Fruit fly (Drosophila melanogaster) whole organism, embryonic: Measurements from ENCODE around the gene Tgt.

Experiments used
- Adf1 ChIP-seq: fragments of 200-800 bp; sonication (Bioruptor generic); IDR thresholded peaks from 2 replicates; pipeline ENCODE4 v1.3.6; 2022; ENCODE audit warnings: missing biosample characterization, missing genetic modification characterization
- B-H1 ChIP-seq: fragments of 200-800 bp; sonication (Bioruptor generic); IDR thresholded peaks from 3 replicates; pipeline ENCODE4 v1.3.6; 2022; ENCODE audit warnings: missing biosample characterization, missing genetic modification characterization
- CG11093 ChIP-seq: fragments of 200-800 bp; sonication (Bioruptor generic); IDR thresholded peaks from 3 replicates; pipeline ENCODE4 v1.3.6; 2022; ENCODE audit warnings: missing biosample characterization, missing genetic modification characterization
- CG11560 ChIP-seq: fragments of 200-800 bp; sonication (Bioruptor generic); IDR thresholded peaks from 3 replicates; pipeline ENCODE4 v1.3.6; 2022; ENCODE audit warnings: missing biosample characterization, missing genetic modification characterization
- CG14441 ChIP-seq: fragments of 200-800 bp; sonication (Bioruptor generic); IDR thresholded peaks from 2 replicates; pipeline ENCODE4 v1.3.6; 2022; ENCODE audit warnings: missing biosample characterization, missing genetic modification characterization
- CG15011 ChIP-seq: fragments of 200-800 bp; sonication (Bioruptor generic); optimal IDR thresholded peaks from 3 replicates; lab custom pipeline; 2018; ENCODE audit warnings: missing biosample characterization, mild to moderate bottlenecking, missing genetic modification characterization
- CG15269 ChIP-seq: fragments of 200-800 bp; sonication (Bioruptor generic); optimal IDR thresholded peaks from 2 replicates; lab custom pipeline; 2018; ENCODE audit warnings: missing biosample characterization, mild to moderate bottlenecking, missing genetic modification characterization, moderate library complexity
- CG15601 ChIP-seq: fragments of 200-800 bp; sonication (Bioruptor generic); optimal IDR thresholded peaks from 3 replicates; lab custom pipeline; 2019; ENCODE audit warnings: missing biosample characterization, mild to moderate bottlenecking, missing genetic modification characterization, moderate library complexity
- CG16779 ChIP-seq: fragments of 200-800 bp; sonication (Bioruptor generic); IDR thresholded peaks from 2 replicates; pipeline ENCODE4 v1.3.6; 2022; ENCODE audit warnings: missing biosample characterization, missing genetic modification characterization
- CG16863 ChIP-seq: fragments of 200-800 bp; sonication (Bioruptor generic); optimal IDR thresholded peaks from 3 replicates; lab custom pipeline; 2016; ENCODE audit warnings: missing biosample characterization, missing genetic modification characterization
- CG17385 ChIP-seq: fragments of 200-800 bp; sonication (Bioruptor generic); optimal IDR thresholded peaks from 3 replicates; lab custom pipeline; 2018; ENCODE audit warnings: missing biosample characterization, mild to moderate bottlenecking, missing genetic modification characterization
- CG18599 ChIP-seq: fragments of 200-800 bp; sonication (Bioruptor generic); optimal IDR thresholded peaks from 3 replicates; lab custom pipeline; 2017; ENCODE audit warnings: missing biosample characterization, missing genetic modification characterization, mild to moderate bottlenecking, moderate library complexity, missing genetic modification reagents
- CG2712 ChIP-seq: fragments of 200-800 bp; optimal IDR thresholded peaks from 3 replicates; lab custom pipeline; 2019; ENCODE audit warnings: missing biosample characterization, mild to moderate bottlenecking, missing genetic modification characterization, moderate library complexity
- CG2875 ChIP-seq: fragments of 200-800 bp; sonication (Bioruptor generic); optimal IDR thresholded peaks from 2 replicates; lab custom pipeline; 2017; ENCODE audit warnings: missing biosample characterization, mild to moderate bottlenecking, missing genetic modification characterization, missing genetic modification reagents
- CG4730 ChIP-seq: fragments of 200-800 bp; sonication (Bioruptor generic); IDR thresholded peaks from 2 replicates; pipeline ENCODE4 v1.3.6; 2022; ENCODE audit warnings: missing biosample characterization, missing genetic modification characterization
- CG6689 ChIP-seq: fragments of 200-800 bp; sonication (Bioruptor generic); IDR thresholded peaks from 2 replicates; pipeline ENCODE4 v1.3.6; 2022; ENCODE audit warnings: missing biosample characterization, missing genetic modification characterization
- CG6813 ChIP-seq: fragments of 200-800 bp; sonication (Bioruptor generic); optimal IDR thresholded peaks from 2 replicates; lab custom pipeline; 2017; ENCODE audit warnings: missing biosample characterization, missing genetic modification characterization, mild to moderate bottlenecking, moderate library complexity, missing genetic modification reagents
- CG7357 ChIP-seq: fragments of 200-800 bp; sonication (Bioruptor generic); IDR thresholded peaks from 3 replicates; pipeline ENCODE4 v1.3.6; 2022; ENCODE audit warnings: missing biosample characterization, missing genetic modification characterization
- CTCF ChIP-seq: fragments of 200-800 bp; sonication (Bioruptor generic); optimal IDR thresholded peaks from 2 replicates; lab custom pipeline; 2017; ENCODE audit warnings: missing biosample characterization, mild to moderate bottlenecking, missing genetic modification characterization, moderate library complexity
- Hand ChIP-seq: fragments of 200-800 bp; sonication (Bioruptor generic); optimal IDR thresholded peaks from 2 replicates; lab custom pipeline; 2017; ENCODE audit warnings: mild to moderate bottlenecking, missing biosample characterization, missing genetic modification reagents, missing genetic modification characterization
- HmgZ ChIP-seq: fragments of 200-800 bp; sonication (Bioruptor generic); optimal IDR thresholded peaks from 2 replicates; lab custom pipeline; 2018; ENCODE audit warnings: missing biosample characterization, mild to moderate bottlenecking, missing genetic modification characterization
- Lpt ChIP-seq: fragments of >200 bp; optimal IDR thresholded peaks from 2 replicates; lab custom pipeline; 2018; ENCODE audit warnings: missing biosample characterization, missing genetic modification characterization
- Max ChIP-seq: fragments of 200-800 bp; sonication (Bioruptor generic); optimal IDR thresholded peaks from 2 replicates; lab custom pipeline; 2016; ENCODE audit warnings: missing biosample characterization, mild to moderate bottlenecking, missing genetic modification characterization
- Mes4 ChIP-seq: fragments of 200-800 bp; sonication (Bioruptor generic); optimal IDR thresholded peaks from 2 replicates; lab custom pipeline; 2016; ENCODE audit warnings: missing biosample characterization, missing genetic modification characterization
- Side ChIP-seq: fragments of 200-800 bp; sonication (Bioruptor generic); optimal IDR thresholded peaks from 2 replicates; lab custom pipeline; 2016; ENCODE audit warnings: missing biosample characterization, missing genetic modification characterization
- Sox102F ChIP-seq: fragments of 200-800 bp; sonication (Bioruptor generic); optimal IDR thresholded peaks from 2 replicates; lab custom pipeline; 2018; ENCODE audit warnings: missing biosample characterization, mild to moderate bottlenecking, missing genetic modification characterization, moderate library complexity
- Xbp1 ChIP-seq: fragments of 200-800 bp; sonication (Bioruptor generic); optimal IDR thresholded peaks from 3 replicates; lab custom pipeline; 2016; ENCODE audit warnings: missing biosample characterization, mild to moderate bottlenecking, missing genetic modification characterization
- YL-1 ChIP-seq: fragments of 200-800 bp; sonication (Bioruptor generic); optimal IDR thresholded peaks from 3 replicates; lab custom pipeline; 2017; ENCODE audit warnings: missing biosample characterization, mild to moderate bottlenecking, missing genetic modification characterization
- ase ChIP-seq: fragments of 200-800 bp; sonication (Bioruptor generic); IDR thresholded peaks from 3 replicates; pipeline ENCODE4 v1.3.6; 2022; ENCODE audit warnings: missing biosample characterization, missing genetic modification characterization
- ato ChIP-seq: fragments of 200-800 bp; sonication (Bioruptor generic); IDR thresholded peaks from 2 replicates; pipeline ENCODE4 v1.3.6; 2022; ENCODE audit warnings: missing biosample characterization, missing genetic modification characterization; ENCODE audit not compliant: partially characterized antibody
- disco-r ChIP-seq: fragments of 200-800 bp; sonication (Bioruptor generic); optimal IDR thresholded peaks from 2 replicates; lab custom pipeline; 2016; ENCODE audit warnings: missing biosample characterization, missing genetic modification characterization
- exex ChIP-seq: fragments of 200-800 bp; sonication (Bioruptor generic); optimal IDR thresholded peaks from 4 replicates; lab custom pipeline; 2018; ENCODE audit warnings: missing biosample characterization, mild to moderate bottlenecking, missing genetic modification characterization, moderate library complexity
- fd102C ChIP-seq: fragments of 200-800 bp; sonication (Bioruptor generic); optimal IDR thresholded peaks from 2 replicates; lab custom pipeline; 2018; ENCODE audit warnings: missing biosample characterization, mild to moderate bottlenecking, missing genetic modification characterization, moderate library complexity
- grau ChIP-seq: fragments of 200-800 bp; optimal IDR thresholded peaks from 3 replicates; lab custom pipeline; 2019; ENCODE audit warnings: missing biosample characterization, mild to moderate bottlenecking, missing genetic modification characterization, moderate library complexity
- jigr1 ChIP-seq: fragments of 200-800 bp; sonication (Bioruptor generic); IDR thresholded peaks from 3 replicates; pipeline ENCODE4 v1.3.6; 2022; ENCODE audit warnings: missing biosample characterization, missing genetic modification characterization
- knrl ChIP-seq: fragments of 200-800 bp; sonication (Bioruptor generic); IDR thresholded peaks from 3 replicates; pipeline ENCODE4 v1.3.6; 2022; ENCODE audit warnings: missing biosample characterization, missing genetic modification characterization; ENCODE audit not compliant: partially characterized antibody
- nerfin-2 ChIP-seq: fragments of 200-800 bp; sonication (Bioruptor generic); IDR thresholded peaks from 2 replicates; pipeline ENCODE4 v1.3.6; 2022; ENCODE audit warnings: missing biosample characterization, missing genetic modification characterization; ENCODE audit not compliant: partially characterized antibody
- oc ChIP-seq: fragments of 200-800 bp; sonication (Bioruptor generic); optimal IDR thresholded peaks from 2 replicates; lab custom pipeline; 2018; ENCODE audit warnings: missing biosample characterization, mild to moderate bottlenecking, missing genetic modification characterization, moderate library complexity
- peb ChIP-seq: fragments of 200-800 bp; sonication (Bioruptor generic); IDR thresholded peaks from 2 replicates; pipeline ENCODE4 v1.3.6; 2022; ENCODE audit warnings: missing biosample characterization, missing genetic modification characterization
- prd ChIP-seq, 3 experiments: fragments of >200 bp in 2 of 3; fragments of 200-800 bp in 1 of 3; sonication (Bioruptor generic) in 1 of 3; optimal IDR thresholded peaks in 2 of 3; IDR thresholded peaks in 1 of 3; 2 replicates in 2 of 3; 3 replicates in 1 of 3; pipeline versions ENCODE4 v1.3.6 to Lab custom; 2017 to 2022; ENCODE audit warnings: missing biosample characterization in 1 of 3, missing genetic modification characterization in 1 of 3
- psq ChIP-seq: fragments of 200-800 bp; sonication (Bioruptor generic); optimal IDR thresholded peaks from 2 replicates; lab custom pipeline; 2017; ENCODE audit warnings: missing biosample characterization, missing genetic modification characterization
- pzg ChIP-seq: fragments of 200-800 bp; sonication (Bioruptor generic); optimal IDR thresholded peaks from 3 replicates; lab custom pipeline; 2018; ENCODE audit warnings: missing biosample characterization, mild to moderate bottlenecking, missing genetic modification characterization, moderate library complexity
- row ChIP-seq: fragments of 200-800 bp; sonication (Bioruptor generic); IDR thresholded peaks from 3 replicates; pipeline ENCODE4 v1.3.6; 2022; ENCODE audit warnings: missing biosample characterization, missing genetic modification characterization
- slp2 ChIP-seq: fragments of 200-800 bp; sonication (Bioruptor generic); optimal IDR thresholded peaks from 2 replicates; lab custom pipeline; 2016; ENCODE audit warnings: missing biosample characterization, missing genetic modification characterization
- stc ChIP-seq: fragments of 200-800 bp; sonication (Bioruptor generic); IDR thresholded peaks from 2 replicates; pipeline ENCODE4 v1.3.6; 2022; ENCODE audit warnings: missing biosample characterization, missing genetic modification characterization
- sug ChIP-seq: fragments of 200-800 bp; optimal IDR thresholded peaks from 2 replicates; lab custom pipeline; 2019; ENCODE audit warnings: missing biosample characterization, mild to moderate bottlenecking, missing genetic modification characterization, moderate library complexity
- trh ChIP-seq: fragments of 200-800 bp; sonication (Bioruptor generic); optimal IDR thresholded peaks from 2 replicates; lab custom pipeline; 2016; ENCODE audit warnings: missing biosample characterization, missing genetic modification characterization
- twi ChIP-seq: fragments of 200-800 bp; optimal IDR thresholded peaks from 2 replicates; lab custom pipeline; 2019; ENCODE audit warnings: missing biosample characterization, mild to moderate bottlenecking, missing genetic modification characterization, moderate library complexity
- zfh1 ChIP-seq: fragments of 200-800 bp; sonication (Bioruptor generic); IDR thresholded peaks from 3 replicates; pipeline ENCODE4 v1.3.6; 2022; ENCODE audit warnings: missing biosample characterization, missing genetic modification characterization

The Tgt gene

DNA sequence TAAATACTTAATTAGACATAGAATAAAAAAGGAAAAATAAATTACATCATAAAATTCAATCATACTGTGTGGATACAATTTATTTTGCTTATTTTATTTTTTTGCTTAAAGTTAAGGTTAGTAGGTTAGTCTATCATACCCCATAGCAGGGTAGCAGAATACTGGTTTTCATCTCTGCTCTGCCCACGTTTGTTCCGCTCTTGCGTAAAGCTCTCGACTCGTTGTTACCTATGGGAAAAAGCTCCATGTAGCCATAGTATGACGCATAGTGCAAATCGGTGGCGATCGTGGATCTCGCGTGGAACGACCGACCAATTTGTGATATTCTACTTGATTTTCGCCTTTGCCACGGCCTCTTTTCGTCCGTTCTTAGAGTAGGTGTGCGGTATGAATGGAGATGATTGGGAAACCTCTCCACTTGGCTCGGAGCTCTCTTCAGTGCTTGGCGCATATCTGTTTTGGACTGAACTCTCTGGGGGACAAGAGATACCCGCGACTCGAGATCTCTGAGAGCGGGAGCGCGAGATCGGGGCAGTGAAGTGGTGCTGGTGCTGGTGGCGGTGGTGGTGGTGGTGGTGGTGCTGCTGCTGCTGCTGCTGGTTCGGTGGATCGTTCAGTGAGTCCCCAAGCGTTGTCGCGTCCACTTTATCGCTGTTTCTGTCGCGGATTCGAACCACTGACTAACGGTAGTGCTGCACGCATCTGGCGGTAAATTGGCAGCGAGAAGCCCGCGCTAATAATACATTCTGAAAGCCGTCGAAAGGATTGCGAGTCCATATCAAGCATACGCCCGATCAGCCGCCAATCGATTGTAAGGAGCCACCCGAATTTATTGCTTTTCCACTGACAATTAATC lies 2.0 kb downstream of the Tgt start, which contains the start of gene CG5001 (continued):
- TF ChIP-seq pzg (GFP tag; lab: Kevin White, UChicago): peak; percentile 2
- TF ChIP-seq Sox102F: peak; percentile 92
- TF ChIP-seq CG14441: peak; percentile 83
- peak; percentile 60 for TF ChIP-seq CG16863
- TF ChIP-seq row (GFP tag; lab: Robert Waterston, UW): peak; percentile 95
- TF ChIP-seq CG15601 (tag; lab: Kevin White, UChicago): peak; percentile 76
- TF ChIP-seq HmgZ: peak; percentile 77
- peak; percentile 59 for TF ChIP-seq psq (GFP tag; lab: Kevin White, UChicago)
- peak; percentile 87 for TF ChIP-seq ase (GFP tag; lab: Robert Waterston, UW)
- TF ChIP-seq ato (GFP tag; lab: Robert Waterston, UW): no peak
- TF ChIP-seq CG6813 (GFP tag; lab: Kevin White, UChicago): peak; percentile 75
- TF ChIP-seq Max (GFP tag; lab: Kevin White, UChicago): peak; percentile 70
- peak; percentile 85 for TF ChIP-seq sug (tag; lab: Kevin White, UChicago)
- peak; percentile 71 for TF ChIP-seq peb (GFP tag; lab: Robert Waterston, UW)
- peak; percentile 55; the same call in 2 of the 3 replicates for TF ChIP-seq CG11093
- peak; percentile 61 for TF ChIP-seq Adf1 (GFP tag; lab: Robert Waterston, UW)
- TF ChIP-seq stc (GFP tag; lab: Robert Waterston, UW): peak; percentile 90
- no peak for TF ChIP-seq prd (optimal IDR thresholded peaks at IDR 0.05; lab: Kevin White, UChicago)
- TF ChIP-seq prd (GFP tag; IDR thresholded peaks at IDR 0.05; lab: Robert Waterston, UW): peak; percentile 86
- peak; percentile 82 for TF ChIP-seq oc
- peak; percentile 55; the same call in 2 of the 3 replicates for TF ChIP-seq CG11560 (tag; lab: Robert Waterston, UW)
- TF ChIP-seq grau (tag; lab: Kevin White, UChicago): peak; percentile 89
- TF ChIP-seq disco-r (GFP tag; lab: Kevin White, UChicago): no peak
- TF ChIP-seq trh: peak; percentile 29
- peak; percentile 90 for TF ChIP-seq CG18599 (GFP tag; lab: Kevin White, UChicago)
- TF ChIP-seq Xbp1 (GFP tag; lab: Kevin White, UChicago): peak; percentile 88
- peak; percentile 77 for TF ChIP-seq CG17385 (GFP tag; lab: Kevin White, UChicago)
- TF ChIP-seq YL-1 (GFP tag; lab: Kevin White, UChicago): peak; percentile 51
- no peak for TF ChIP-seq CG15011 (GFP tag; lab: Kevin White, UChicago)
- TF ChIP-seq twi: peak; percentile 48
- TF ChIP-seq jigr1 (GFP tag; lab: Robert Waterston, UW): no peak
- TF ChIP-seq CG15269 (tag; lab: Kevin White, UChicago): peak; percentile 93
- TF ChIP-seq Mes4 (GFP tag; lab: Kevin White, UChicago): peak; percentile 58
- peak; percentile 76 for TF ChIP-seq B-H1
- TF ChIP-seq CG16779 (GFP tag; lab: Robert Waterston, UW): peak; percentile 59; the same call in 1 of the 2 replicates
- TF ChIP-seq Side (GFP tag; lab: Kevin White, UChicago): peak; percentile 56
- peak; percentile 57 for TF ChIP-seq Hand (GFP tag; lab: Kevin White, UChicago)
- peak; percentile 82 for TF ChIP-seq CG4730 (GFP tag; lab: Robert Waterston, UW)
- TF ChIP-seq CG7357: 0 out of 3 replicates have a peak, but pooled peaks have one; percentile 37
- TF ChIP-seq slp2 (GFP tag; lab: Kevin White, UChicago): peak; percentile 47
- TF ChIP-seq CG2875 (GFP tag; lab: Kevin White, UChicago): no peak
- peak; percentile 92 for TF ChIP-seq zfh1
- peak; percentile 51 for TF ChIP-seq exex (tag; lab: Kevin White, UChicago)
- TF ChIP-seq nerfin-2 (GFP tag; lab: Robert Waterston, UW): no peak
- TF ChIP-seq Lpt: no peak
- peak; percentile 65 for TF ChIP-seq CTCF (GFP tag; lab: Kevin White, UChicago)
- peak; percentile 93 for TF ChIP-seq CG2712 (tag; lab: Kevin White, UChicago)
- TF ChIP-seq CG6689 (GFP tag; lab: Robert Waterston, UW): peak; percentile 89
- no peak for TF ChIP-seq fd102C (GFP tag; lab: Kevin White, UChicago)
- TF ChIP-seq knrl: no peak
